Fruit fly (Drosophila melanogaster): ENCODE measurements around the gene CG15269.

Gene CG15269

DNA sequence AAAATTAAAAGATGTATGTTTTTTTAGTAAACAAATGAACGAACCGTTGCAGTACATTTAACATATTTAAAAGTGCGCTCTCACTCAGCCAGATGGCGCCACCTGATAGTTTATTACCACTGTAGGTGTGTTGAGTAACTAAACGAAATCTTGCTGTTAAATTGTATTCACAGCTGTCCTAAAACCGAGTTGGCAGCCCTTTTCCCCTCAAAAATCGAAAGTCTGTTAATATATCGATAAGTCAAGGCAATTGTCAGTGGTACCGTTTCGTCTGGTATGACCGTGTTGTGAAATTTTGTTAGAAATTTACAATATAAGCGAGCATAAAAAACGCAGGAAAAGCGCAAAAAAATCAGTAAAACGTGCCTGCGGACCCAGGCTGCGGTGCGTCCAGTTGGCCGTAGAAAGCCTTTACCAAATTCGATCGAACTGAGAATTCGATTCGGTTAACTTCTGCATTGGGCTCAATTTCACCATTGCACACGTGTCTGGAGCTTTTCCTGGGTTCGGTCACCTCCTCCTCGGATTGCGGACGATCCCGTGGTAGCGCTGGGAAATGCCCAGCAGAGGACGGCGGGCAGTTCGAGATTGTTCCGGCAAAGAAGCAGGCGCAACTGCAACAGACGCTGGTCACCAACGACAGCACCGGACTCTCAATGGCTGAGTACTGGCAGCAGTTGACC is 4.2 kb downstream of the CG15269 start, which contains the start of gene stc (continued):
- peak; percentile 40; the same call in 1 of the 2 replicates for TF ChIP-seq E2f1 (GFP tag; IDR thresholded peaks at IDR 0.05)
- no peak for TF ChIP-seq Ravus (GFP tag; IDR thresholded peaks at IDR 0.05)
- TF ChIP-seq stc (GFP tag; IDR thresholded peaks at IDR 0.05), result peak; percentile 38; the same call in 1 of the 2 replicates
- TF ChIP-seq chm (GFP tag; IDR thresholded peaks at IDR 0.05), result no peak
- TF ChIP-seq Ets65A (GFP tag), result peak; percentile 79
- no peak for TF ChIP-seq jing (GFP tag; optimal IDR thresholded peaks at IDR 0.05)
- peak; percentile 50 for TF ChIP-seq phol (tag; optimal IDR thresholded peaks at IDR 0.05)
- peak; percentile 45 for TF ChIP-seq CG3163 (GFP tag; optimal IDR thresholded peaks at IDR 0.05)
- peak; percentile 100 for TF ChIP-seq trem (tag; optimal IDR thresholded peaks at IDR 0.05)
- peak; percentile 79 for TF ChIP-seq sna (GFP tag; IDR thresholded peaks at IDR 0.05; ENCODE audit: partially characterized antibody)
- TF ChIP-seq ato (GFP tag; IDR thresholded peaks at IDR 0.05; ENCODE audit: partially characterized antibody), result peak; percentile 57; the same call in 1 of the 2 replicates
- 0 out of 4 replicates have a peak, but pooled peaks have one; percentile 68 for TF ChIP-seq chinmo (GFP tag; IDR thresholded peaks at IDR 0.05; ENCODE audit: partially characterized antibody)
- TF ChIP-seq pho (GFP tag; optimal IDR thresholded peaks at IDR 0.05), result peak; percentile 49
- TF ChIP-seq knrl (GFP tag; IDR thresholded peaks at IDR 0.05; ENCODE audit: partially characterized antibody), result peak; percentile 67
- TF ChIP-seq cas (GFP tag; IDR thresholded peaks at IDR 0.05), result no peak
- peak; percentile 51 for TF ChIP-seq chn (GFP tag; optimal IDR thresholded peaks at IDR 0.05)
- TF ChIP-seq danr (GFP tag; IDR thresholded peaks at IDR 0.05), result no peak
- no peak for TF ChIP-seq Dek (tag; optimal IDR thresholded peaks at IDR 0.05)
- TF ChIP-seq Ssrp (tag; optimal IDR thresholded peaks at IDR 0.05), result no peak
- TF ChIP-seq CG8944 (GFP tag; optimal IDR thresholded peaks at IDR 0.05), result peak; percentile 36
- no peak for TF ChIP-seq cato (GFP tag; optimal IDR thresholded peaks at IDR 0.05; ENCODE audit: borderline replicate concordance)
- peak; percentile 74 for TF ChIP-seq MESR4 (GFP tag; optimal IDR thresholded peaks at IDR 0.05)
- no peak for TF ChIP-seq wor (GFP tag; IDR thresholded peaks at IDR 0.05)
- TF ChIP-seq cg (GFP tag; optimal IDR thresholded peaks at IDR 0.05), result no peak
- TF ChIP-seq CG1529 (GFP tag; optimal IDR thresholded peaks at IDR 0.05), result no peak
- peak; percentile 58 for TF ChIP-seq Hsf (GFP tag; optimal IDR thresholded peaks at IDR 0.05)
- TF ChIP-seq CG17328 (GFP tag; IDR thresholded peaks at IDR 0.05), result no peak
- TF ChIP-seq CG14965 (GFP tag; optimal IDR thresholded peaks at IDR 0.05; ENCODE audit: borderline replicate concordance), result no peak
- TF ChIP-seq CG11696 (GFP tag; IDR thresholded peaks at IDR 0.05), result no peak
- no peak for TF ChIP-seq Atf6 (GFP tag; IDR thresholded peaks at IDR 0.05)
- TF ChIP-seq Dad (GFP tag; optimal IDR thresholded peaks at IDR 0.05), result no peak
- TF ChIP-seq fd102C (GFP tag; optimal IDR thresholded peaks at IDR 0.05), result no peak
- peak; percentile 31 for TF ChIP-seq maf-S (GFP tag; optimal IDR thresholded peaks at IDR 0.05)
- peak; percentile 88 for TF ChIP-seq Bgb (GFP tag; IDR thresholded peaks at IDR 0.05; ENCODE audit: partially characterized antibody)
- no peak for TF ChIP-seq CG9437 (GFP tag; optimal IDR thresholded peaks at IDR 0.05)
- TF ChIP-seq Hr39 (optimal IDR thresholded peaks at IDR 0.05), result no peak
- peak; percentile 44 for TF ChIP-seq tin (GFP tag; optimal IDR thresholded peaks at IDR 0.05)
- no peak for TF ChIP-seq CG7745 (tag; optimal IDR thresholded peaks at IDR 0.05)
- TF ChIP-seq CG8281 (tag; optimal IDR thresholded peaks at IDR 0.05), result no peak
- no peak for TF ChIP-seq ac (GFP tag; optimal IDR thresholded peaks at IDR 0.05)
- no peak for TF ChIP-seq D19A (tag; optimal IDR thresholded peaks at IDR 0.05)
- no peak; the same call in 1 of the 2 replicates for TF ChIP-seq ranshi (GFP tag; IDR thresholded peaks at IDR 0.05)
- TF ChIP-seq CG13296 (GFP tag; optimal IDR thresholded peaks at IDR 0.05), result no peak
- TF ChIP-seq CG8089 (GFP tag; optimal IDR thresholded peaks at IDR 0.05), result peak; percentile 17
- no peak for TF ChIP-seq tup (GFP tag; optimal IDR thresholded peaks at IDR 0.05)
- TF ChIP-seq CG9876 (GFP tag; optimal IDR thresholded peaks at IDR 0.05), result peak; percentile 32
- peak; percentile 14; the same call in 1 of the 3 replicates for TF ChIP-seq dysf (GFP tag; IDR thresholded peaks at IDR 0.05)
- peak; percentile 25 for TF ChIP-seq CG12744 (GFP tag; optimal IDR thresholded peaks at IDR 0.05)
- peak; percentile 52 for TF ChIP-seq CG1792 (GFP tag; optimal IDR thresholded peaks at IDR 0.05)
- peak; percentile 32 for TF ChIP-seq shn (GFP tag; optimal IDR thresholded peaks at IDR 0.05)
